Worm (Caenorhabditis elegans) whole organism, L4 larva: ENCODE results near the gene ttc-7.

ENCODE experiments used
- Y105C5A.15 ChIP-seq: fragments of 200-800 bp; sonication (Bioruptor generic); IDR thresholded peaks from 2 replicates; pipeline ENCODE4 v1.3.6; 2022; ENCODE audit warnings: missing genetic modification characterization, missing compliant biosample characterization
- aha-1 ChIP-seq: fragments of 150-350 bp; peaks from one replicate; lab custom pipeline; 2014; ENCODE audit warnings: missing biosample characterization, missing genetic modification characterization
- nhr-11 ChIP-seq: fragments of 150-350 bp; optimal IDR thresholded peaks from 2 replicates; lab custom pipeline; 2014; ENCODE audit warnings: missing biosample characterization, missing genetic modification characterization
- nhr-76 ChIP-seq: fragments of 150-350 bp; optimal IDR thresholded peaks from 2 replicates; lab custom pipeline; 2014; ENCODE audit warnings: missing biosample characterization, missing genetic modification characterization
- pha-4 ChIP-seq, 2 experiments: fragments of 150-350 bp in 1 of 2; fragments of 200-800 bp in 1 of 2; sonication (Bioruptor generic) in 1 of 2; IDR thresholded peaks in 1 of 2; optimal IDR thresholded peaks in 1 of 2; 2 replicates each; pipeline versions ENCODE4 v1.3.6 to Lab custom; 2014 to 2022; ENCODE audit warnings: missing genetic modification characterization in 2 of 2, missing genetic modification reagents in 2 of 2, missing biosample characterization in 1 of 2, missing compliant biosample characterization in 1 of 2

DNA sequence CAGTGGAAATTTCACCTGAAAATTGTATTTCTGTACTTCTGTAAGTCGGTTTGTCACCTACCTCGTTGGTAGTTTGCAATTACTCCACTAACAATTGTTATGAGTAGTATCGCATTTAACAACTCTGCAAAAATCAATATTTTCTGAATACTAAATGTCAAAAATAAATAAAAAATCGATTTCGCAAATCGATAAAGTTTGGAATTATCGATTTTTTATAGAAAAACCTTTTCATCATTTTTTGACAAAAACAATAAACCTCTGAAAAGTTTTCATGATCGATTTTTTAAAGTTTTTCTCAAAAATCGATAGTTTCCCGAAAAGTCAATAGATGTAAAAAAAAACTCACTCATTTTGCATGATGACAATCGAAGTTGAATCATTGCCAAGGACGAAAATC is 26.7 kb downstream of the ttc-7 start:
- TF ChIP-seq pha-4 (GFP tag; IDR thresholded peaks at IDR 0.05; lab: Robert Waterston, UW) (no peak), pha-4 (tag; optimal IDR thresholded peaks at IDR 0.05; lab: Kevin White, UChicago) (no peak), Y105C5A.15 (no peak), nhr-11 (no peak), nhr-76 (no peak), aha-1 (tag; lab: Kevin White, UChicago) (no peak)
